Fruit fly (Drosophila melanogaster) whole organism, embryonic: Measurements from ENCODE around the gene Diedel2.

Experiments used
- Bgb ChIP-seq: fragments of 200-800 bp; sonication (Bioruptor generic); IDR thresholded peaks from 2 replicates; pipeline ENCODE4 v1.3.6; 2022; ENCODE audit warnings: missing biosample characterization, missing genetic modification characterization; ENCODE audit not compliant: partially characterized antibody
- CG10462 ChIP-seq: fragments of 200-800 bp; sonication (Bioruptor generic); optimal IDR thresholded peaks from 2 replicates; lab custom pipeline; 2016; ENCODE audit warnings: missing biosample characterization, missing genetic modification characterization
- NfI ChIP-seq: fragments of 200-800 bp; sonication (Bioruptor generic); optimal IDR thresholded peaks from 3 replicates; lab custom pipeline; 2018; ENCODE audit warnings: missing biosample characterization, mild to moderate bottlenecking, missing genetic modification characterization, moderate library complexity
- ara ChIP-seq: fragments of 200-800 bp; sonication (Bioruptor generic); IDR thresholded peaks from 2 replicates; pipeline ENCODE4 v1.3.6; 2022; ENCODE audit warnings: missing biosample characterization, missing genetic modification characterization
- ash1 ChIP-seq: fragments of 200-800 bp; sonication (Bioruptor generic); optimal IDR thresholded peaks from 2 replicates; lab custom pipeline; 2018; ENCODE audit warnings: missing biosample characterization, mild to moderate bottlenecking, missing genetic modification characterization
- bbx ChIP-seq: fragments of 200-800 bp; sonication (Bioruptor generic); IDR thresholded peaks from 2 replicates; pipeline ENCODE4 v1.3.6; 2022; ENCODE audit warnings: missing biosample characterization, missing genetic modification characterization; ENCODE audit not compliant: partially characterized antibody
- ind ChIP-seq: fragments of 200-800 bp; sonication (Bioruptor generic); optimal IDR thresholded peaks from 3 replicates; lab custom pipeline; 2016; ENCODE audit warnings: missing biosample characterization, missing genetic modification characterization

- TF ChIP-seq Bgb (GFP tag; lab: Robert Waterston, UW) (no peak), ara (GFP tag; lab: Robert Waterston, UW) (no peak), ash1 (GFP tag; lab: Kevin White, UChicago) (no peak), bbx (no peak), CG10462 (GFP tag; lab: Kevin White, UChicago) (no peak), NfI (GFP tag; lab: Kevin White, UChicago) (no peak), ind (GFP tag; lab: Kevin White, UChicago) (no peak)
These were observed 2.7 kb downstream of the Diedel2 start for dm6 chr3R:29610958-29611357.
